Fruit fly (Drosophila melanogaster): Measurements from ENCODE around the gene Mtr4.

Mtr4 gene

dm6 chr2L:15750523-15751258, 1.4 kb upstream of the Mtr4 start, which contains the start of gene ND-B17 (continued):
- TF ChIP-seq CG13123 (GFP tag; optimal IDR thresholded peaks at IDR 0.05) = no peak
- no peak for TF ChIP-seq gsb (GFP tag; IDR thresholded peaks at IDR 0.05)
- no peak for TF ChIP-seq Dek (tag; optimal IDR thresholded peaks at IDR 0.05)
- peak; percentile 35; the same call in 1 of the 2 replicates for TF ChIP-seq sens-2 (GFP tag; IDR thresholded peaks at IDR 0.05)
- no peak for TF ChIP-seq pfk (GFP tag; optimal IDR thresholded peaks at IDR 0.05)
- no peak for TF ChIP-seq CG1529 (GFP tag; optimal IDR thresholded peaks at IDR 0.05)
- peak; percentile 71 for TF ChIP-seq CG17328 (GFP tag; IDR thresholded peaks at IDR 0.05)
- TF ChIP-seq Dad (GFP tag; optimal IDR thresholded peaks at IDR 0.05) = no peak
- 0 out of 2 replicates have a peak, but pooled peaks have one; percentile 24 for TF ChIP-seq Awh (GFP tag; IDR thresholded peaks at IDR 0.05)
- TF ChIP-seq MTF-1 (GFP tag; optimal IDR thresholded peaks at IDR 0.05; ENCODE audit: borderline replicate concordance) = no peak
- TF ChIP-seq Fer2 (tag; optimal IDR thresholded peaks at IDR 0.05) = no peak
- TF ChIP-seq CG12659 (GFP tag; optimal IDR thresholded peaks at IDR 0.05) = peak; percentile 36
- TF ChIP-seq btn (GFP tag; optimal IDR thresholded peaks at IDR 0.05) = no peak
- TF ChIP-seq az2 (GFP tag; optimal IDR thresholded peaks at IDR 0.05) = peak; percentile 37
- peak; percentile 27 for TF ChIP-seq fu2 (GFP tag; optimal IDR thresholded peaks at IDR 0.05)
- peak; percentile 56 for TF ChIP-seq slp2 (GFP tag; optimal IDR thresholded peaks at IDR 0.05)
- TF ChIP-seq Six4 (GFP tag; optimal IDR thresholded peaks at IDR 0.05) = peak; percentile 27
- TF ChIP-seq bsh (GFP tag; optimal IDR thresholded peaks at IDR 0.05) = peak in 1 of 2 experiments; percentile 31
- TF ChIP-seq Doc2 (GFP tag; IDR thresholded peaks at IDR 0.05) = no peak
- TF ChIP-seq Asciz (GFP tag; optimal IDR thresholded peaks at IDR 0.05) = no peak
- TF ChIP-seq gcm2 (GFP tag; optimal IDR thresholded peaks at IDR 0.05) = no peak
- TF ChIP-seq Bteb2 (GFP tag; optimal IDR thresholded peaks at IDR 0.05) = peak; percentile 0
- TF ChIP-seq CG3838 (GFP tag; optimal IDR thresholded peaks at IDR 0.05) = no peak
- TF ChIP-seq Hand (GFP tag; optimal IDR thresholded peaks at IDR 0.05) = no peak
- no peak for TF ChIP-seq cato (GFP tag; optimal IDR thresholded peaks at IDR 0.05; ENCODE audit: borderline replicate concordance)
- TF ChIP-seq Atf6 (GFP tag; IDR thresholded peaks at IDR 0.05) = no peak
- no peak for TF ChIP-seq CG34376 (GFP tag; optimal IDR thresholded peaks at IDR 0.05)
- peak; percentile 5 for TF ChIP-seq ind (GFP tag; optimal IDR thresholded peaks at IDR 0.05)
- no peak for TF ChIP-seq unpg (GFP tag; optimal IDR thresholded peaks at IDR 0.05)
- peak; percentile 94 for TF ChIP-seq row (GFP tag; IDR thresholded peaks at IDR 0.05)
- 0 out of 3 replicates have a peak, but pooled peaks have one; percentile 41 for TF ChIP-seq CG3726 (GFP tag; IDR thresholded peaks at IDR 0.05)
- 0 out of 2 replicates have a peak, but pooled peaks have one; percentile 10 for TF ChIP-seq amos (GFP tag; IDR thresholded peaks at IDR 0.05; ENCODE audit: partially characterized antibody)
- TF ChIP-seq CG7987 (GFP tag; optimal IDR thresholded peaks at IDR 0.05) = no peak
- peak; percentile 21 for TF ChIP-seq nmo (GFP tag; optimal IDR thresholded peaks at IDR 0.05)
- TF ChIP-seq B-H1 (GFP tag; IDR thresholded peaks at IDR 0.05) = no peak; the same call in 2 of the 3 replicates
- TF ChIP-seq trem (tag; optimal IDR thresholded peaks at IDR 0.05) = peak; percentile 32
- no peak for TF ChIP-seq CG34224 (GFP tag; IDR thresholded peaks at IDR 0.05; ENCODE audit: partially characterized antibody)
- TF ChIP-seq pum (GFP tag; optimal IDR thresholded peaks at IDR 0.05) = peak; percentile 70
- TF ChIP-seq CG4282 (GFP tag; optimal IDR thresholded peaks at IDR 0.05) = peak; percentile 33
- TF ChIP-seq CG14667 (GFP tag; IDR thresholded peaks at IDR 0.05) = no peak
- TF ChIP-seq CG15514 (GFP tag; optimal IDR thresholded peaks at IDR 0.05) = no peak
- no peak for TF ChIP-seq otp (GFP tag; IDR thresholded peaks at IDR 0.05)
- peak; percentile 52 for TF ChIP-seq Hsf (GFP tag; optimal IDR thresholded peaks at IDR 0.05)
- TF ChIP-seq sisA (GFP tag; IDR thresholded peaks at IDR 0.05) = peak; percentile 52
- TF ChIP-seq CG17186 (GFP tag; optimal IDR thresholded peaks at IDR 0.05) = no peak
- no peak for TF ChIP-seq trh (GFP tag; optimal IDR thresholded peaks at IDR 0.05)
- peak; percentile 34 for TF ChIP-seq E2f1 (GFP tag; IDR thresholded peaks at IDR 0.05)
- no peak for TF ChIP-seq repo (GFP tag; optimal IDR thresholded peaks at IDR 0.05)
- no peak for TF ChIP-seq knrl (GFP tag; IDR thresholded peaks at IDR 0.05; ENCODE audit: partially characterized antibody)
- no peak for TF ChIP-seq hth (optimal IDR thresholded peaks at IDR 0.05)
